Worm (Caenorhabditis elegans): ENCODE data around the gene tbc-19.

- TF ChIP-seq W03F9.2 (tag; optimal IDR thresholded peaks at IDR 0.05) (no peak), him-1 (tag; optimal IDR thresholded peaks at IDR 0.05) (no peak), dao-5 (tag; optimal IDR thresholded peaks at IDR 0.05) (no peak)
Observed at ce11 chrX:14054799-14055198, 42.5 kb upstream of the tbc-19 start.
